Fruit fly (Drosophila melanogaster) whole organism, pupa: Measurements from ENCODE around the gene CG31259.

Experiments used
- CG10348 ChIP-seq: fragments of 200-800 bp; sonication (Bioruptor generic); IDR thresholded peaks from 2 replicates; pipeline ENCODE4 v1.3.6; 2022; ENCODE audit warnings: missing biosample characterization, missing genetic modification characterization
- CG12605 ChIP-seq: fragments of 200-800 bp; sonication (Bioruptor generic); IDR thresholded peaks from 2 replicates; pipeline ENCODE4 v1.3.6; 2022; ENCODE audit warnings: missing biosample characterization, missing genetic modification characterization
- CG13204 ChIP-seq: fragments of 200-800 bp; sonication (Bioruptor generic); optimal IDR thresholded peaks from 2 replicates; lab custom pipeline; 2018; ENCODE audit warnings: missing biosample characterization, mild to moderate bottlenecking, missing genetic modification characterization, moderate library complexity
- CG14655 ChIP-seq: fragments of 200-800 bp; sonication (Bioruptor generic); optimal IDR thresholded peaks from 3 replicates; lab custom pipeline; 2017; ENCODE audit warnings: mild to moderate bottlenecking, missing biosample characterization, missing genetic modification reagents, missing genetic modification characterization
- CG15710 ChIP-seq: fragments of 200-800 bp; sonication (Bioruptor generic); optimal IDR thresholded peaks from 2 replicates; lab custom pipeline; 2018; ENCODE audit warnings: missing biosample characterization, mild to moderate bottlenecking, missing genetic modification characterization, moderate library complexity
- CG17806 ChIP-seq: fragments of 200-800 bp; sonication (Bioruptor generic); optimal IDR thresholded peaks from 2 replicates; lab custom pipeline; 2018; ENCODE audit warnings: missing biosample characterization, mild to moderate bottlenecking, missing genetic modification characterization, moderate library complexity
- CG34367 ChIP-seq: fragments of 200-800 bp; sonication (Bioruptor generic); optimal IDR thresholded peaks from 2 replicates; lab custom pipeline; 2018; ENCODE audit warnings: missing biosample characterization, mild to moderate bottlenecking, missing genetic modification characterization
- CG4496 ChIP-seq: fragments of 200-800 bp; sonication (Bioruptor generic); IDR thresholded peaks from 3 replicates; pipeline ENCODE4 v1.3.6; 2022; ENCODE audit warnings: missing biosample characterization, missing genetic modification characterization
- CG8159 ChIP-seq: fragments of 200-800 bp; sonication (Bioruptor generic); optimal IDR thresholded peaks from 3 replicates; lab custom pipeline; 2018; ENCODE audit warnings: missing biosample characterization, mild to moderate bottlenecking, missing genetic modification characterization, moderate library complexity
- CG8301 ChIP-seq: fragments of 200-800 bp; sonication (Bioruptor generic); optimal IDR thresholded peaks from 2 replicates; lab custom pipeline; 2018; ENCODE audit warnings: missing biosample characterization, mild to moderate bottlenecking, missing genetic modification characterization
- CG9948 ChIP-seq: fragments of 200-800 bp; sonication (Bioruptor generic); optimal IDR thresholded peaks from 2 replicates; lab custom pipeline; 2018; ENCODE audit warnings: missing biosample characterization, mild to moderate bottlenecking, missing genetic modification characterization, moderate library complexity
- D1 ChIP-seq: fragments of 200-800 bp; sonication (Bioruptor generic); optimal IDR thresholded peaks from 2 replicates; lab custom pipeline; 2018; ENCODE audit warnings: missing biosample characterization, mild to moderate bottlenecking, missing genetic modification characterization, moderate library complexity
- EcR ChIP-seq: fragments of 200-800 bp; sonication (Bioruptor generic); optimal IDR thresholded peaks from 3 replicates; lab custom pipeline; 2019; ENCODE audit warnings: missing biosample characterization, missing genetic modification characterization, mild to moderate bottlenecking, moderate library complexity, missing genetic modification reagents
- Ets98B ChIP-seq: fragments of 200-800 bp; sonication (Bioruptor generic); IDR thresholded peaks from 2 replicates; pipeline ENCODE4 v1.3.6; 2022; ENCODE audit warnings: missing biosample characterization, missing genetic modification characterization
- Pif1A ChIP-seq: fragments of 200-800 bp; sonication (Bioruptor generic); optimal IDR thresholded peaks from 3 replicates; lab custom pipeline; 2016; ENCODE audit warnings: missing biosample characterization, missing genetic modification characterization
- Pif1B ChIP-seq: fragments of 200-800 bp; sonication (Bioruptor generic); optimal IDR thresholded peaks from 3 replicates; lab custom pipeline; 2016; ENCODE audit warnings: missing biosample characterization, missing genetic modification characterization
- Snoo ChIP-seq: fragments of 200-800 bp; sonication (Bioruptor generic); optimal IDR thresholded peaks from 3 replicates; lab custom pipeline; 2017; ENCODE audit warnings: missing biosample characterization, mild to moderate bottlenecking, missing genetic modification characterization, inconsistent platforms
- fd96Ca ChIP-seq: fragments of 200-800 bp; sonication (Bioruptor generic); IDR thresholded peaks from 3 replicates; pipeline ENCODE4 v1.3.6; 2022; ENCODE audit warnings: missing biosample characterization, missing genetic modification characterization
- gl ChIP-seq: fragments of 200-800 bp; sonication (Bioruptor generic); optimal IDR thresholded peaks from 2 replicates; lab custom pipeline; 2018; ENCODE audit warnings: missing biosample characterization, mild to moderate bottlenecking, missing genetic modification characterization
- rn ChIP-seq: fragments of 200-800 bp; sonication (Bioruptor generic); IDR thresholded peaks from 2 replicates; pipeline ENCODE4 v1.3.6; 2022; ENCODE audit warnings: missing biosample characterization, missing genetic modification characterization

The CG31259 gene

dm6 chr3R:8518565-8519154 is 5.1 kb upstream of the CG31259 start:
- no peak for TF ChIP-seq CG8159 (tag; lab: Kevin White, UChicago)
- TF ChIP-seq EcR (GFP tag; lab: Kevin White, UChicago): no peak
- no peak for TF ChIP-seq CG8301 (tag; lab: Kevin White, UChicago)
- TF ChIP-seq CG4496: no peak
- TF ChIP-seq gl: no peak
- TF ChIP-seq rn (GFP tag; lab: Robert Waterston, UW): no peak
- TF ChIP-seq CG10348 (GFP tag; lab: Robert Waterston, UW): no peak
- no peak for TF ChIP-seq CG15710 (tag; lab: Kevin White, UChicago)
- TF ChIP-seq CG17806 (tag; lab: Kevin White, UChicago): no peak
- no peak for TF ChIP-seq CG9948 (tag; lab: Kevin White, UChicago)
- TF ChIP-seq Pif1B: no peak
- TF ChIP-seq CG12605: no peak

dm6 chr3R:8519157-8519556 is 4.6 kb upstream of the CG31259 start:
- TF ChIP-seq CG10348 (GFP tag; lab: Robert Waterston, UW) (no peak), Ets98B (GFP tag; lab: Robert Waterston, UW) (no peak), gl (no peak), CG14655 (GFP tag; lab: Kevin White, UChicago) (no peak), CG34367 (tag; lab: Kevin White, UChicago) (no peak), CG4496 (no peak), CG13204 (GFP tag; lab: Kevin White, UChicago) (no peak), EcR (GFP tag; lab: Kevin White, UChicago) (no peak), fd96Ca (GFP tag; lab: Robert Waterston, UW) (no peak), Pif1B (no peak), CG8159 (tag; lab: Kevin White, UChicago) (no peak)

- no peak for TF ChIP-seq CG15710 (tag; lab: Kevin White, UChicago)
- TF ChIP-seq CG8301 (tag; lab: Kevin White, UChicago): no peak
- TF ChIP-seq gl: no peak
- TF ChIP-seq Pif1B: no peak
Measured at dm6 chr3R:8520809-8521208, 2.9 kb upstream of the CG31259 start.

- TF ChIP-seq EcR (GFP tag; lab: Kevin White, UChicago): no peak
- TF ChIP-seq, all 21 proteins: peak for 0
Measured at dm6 chr3R:8521499-8521898, 2.2 kb upstream of the CG31259 start, which contains the start of gene CG31454. TSS of gene CG31454 (plus strand) at chr3R:8521658.

- TF ChIP-seq CG17806 (tag; lab: Kevin White, UChicago): no peak
- TF ChIP-seq CG14655 (GFP tag; lab: Kevin White, UChicago): no peak
- TF ChIP-seq Ets98B (GFP tag; lab: Robert Waterston, UW): no peak
- TF ChIP-seq D1 (tag; lab: Kevin White, UChicago): no peak
- TF ChIP-seq Snoo: no peak
- no peak for TF ChIP-seq CG9948 (tag; lab: Kevin White, UChicago)
Measured at dm6 chr3R:8524277-8524676, 533 bp downstream of the CG31259 start.

dm6 chr3R:8528862-8529261 is 5.1 kb downstream of the CG31259 start, which contains the start of gene CG11741:
TSS of gene CG11741 (minus strand) at chr3R:8528877.
- TF ChIP-seq CG14655 (GFP tag; lab: Kevin White, UChicago) (no peak), Pif1A (GFP tag; lab: Kevin White, UChicago) (no peak), D1 (tag; lab: Kevin White, UChicago) (no peak), CG12605 (no peak), gl (no peak), CG17806 (tag; lab: Kevin White, UChicago) (no peak), EcR (GFP tag; lab: Kevin White, UChicago) (no peak), Snoo (no peak), CG10348 (GFP tag; lab: Robert Waterston, UW) (no peak), rn (GFP tag; lab: Robert Waterston, UW) (no peak), CG15710 (tag; lab: Kevin White, UChicago) (no peak), fd96Ca (GFP tag; lab: Robert Waterston, UW) (no peak), CG9948 (tag; lab: Kevin White, UChicago) (no peak), CG13204 (GFP tag; lab: Kevin White, UChicago) (no peak)

- no peak for TF ChIP-seq Ets98B (GFP tag; lab: Robert Waterston, UW)
- TF ChIP-seq CG8159 (tag; lab: Kevin White, UChicago): peak; percentile 59
Measured at dm6 chr3R:8545915-8546314, 22.2 kb downstream of the CG31259 start.

- TF ChIP-seq CG8159 (tag; lab: Kevin White, UChicago) (no peak), CG14655 (GFP tag; lab: Kevin White, UChicago) (no peak), CG12605 (no peak)
Measured at dm6 chr3R:8552308-8552707, 28.6 kb downstream of the CG31259 start, which contains the start of gene Or85d. TSS of gene Or85d (plus strand) at chr3R:8552608.
